Fruit fly (Drosophila melanogaster) Kc167 (cell line): ENCODE measurements around the gene eIF2Bbeta.

ENCODE experiments used
- Myc ChIP-seq: fragments of >200 bp; optimal IDR thresholded peaks from 2 replicates; lab custom pipeline; 2017; ENCODE audit warnings: missing external identifiers
- Sin3A ChIP-seq: fragments of >200 bp; optimal IDR thresholded peaks from 2 replicates; lab custom pipeline; 2018; ENCODE audit warnings: missing external identifiers
- h ChIP-seq: fragments of >200 bp; optimal IDR thresholded peaks from 3 replicates; lab custom pipeline; 2018; ENCODE audit warnings: missing external identifiers
- insv ChIP-seq: fragments of >200 bp; optimal IDR thresholded peaks from 3 replicates; lab custom pipeline; 2018; ENCODE audit warnings: missing external identifiers
- psq ChIP-seq: fragments of >200 bp; optimal IDR thresholded peaks from 2 replicates; lab custom pipeline; 2017; ENCODE audit warnings: missing external identifiers
- ttk ChIP-seq: sonication (Bioruptor generic); optimal IDR thresholded peaks from 2 replicates; lab custom pipeline; 2017; ENCODE audit warnings: missing external identifiers

eIF2Bbeta gene

dm6 chrX:2708156-2708734 is 3.9 kb downstream of the eIF2Bbeta start, which contains the start of gene CG2681:
Gene CG2681, plus strand, starts transcription at chrX:2708684.
- TF ChIP-seq h (no peak), Sin3A (lab: Kevin White, UChicago) (no peak), ttk (lab: Kevin White, UChicago) (no peak), psq (lab: Kevin White, UChicago) (no peak), Myc (lab: Kevin White, UChicago) (no peak), insv (lab: Kevin White, UChicago) (no peak)

- TF ChIP-seq Sin3A (lab: Kevin White, UChicago), result no peak
- no peak for TF ChIP-seq Myc (lab: Kevin White, UChicago)
- TF ChIP-seq psq (lab: Kevin White, UChicago), result no peak
- TF ChIP-seq insv (lab: Kevin White, UChicago), result no peak
- no peak for TF ChIP-seq ttk (lab: Kevin White, UChicago)
- no peak for TF ChIP-seq h
These were observed 9.4 kb downstream of the eIF2Bbeta start, which contains the start of the genes CG2685 and CG2694 for dm6 chrX:2713776-2714175. Gene CG2685, minus strand, starts transcription at chrX:2713960. Gene CG2694, plus strand, starts transcription at chrX:2714079.

dm6 chrX:2714730-2715129 is 10.4 kb downstream of the eIF2Bbeta start:
- TF ChIP-seq ttk (lab: Kevin White, UChicago) (no peak), Myc (lab: Kevin White, UChicago) (no peak), insv (lab: Kevin White, UChicago) (no peak), h (no peak), Sin3A (lab: Kevin White, UChicago) (no peak), psq (lab: Kevin White, UChicago) (no peak)

dm6 chrX:2720122-2720521 is 15.8 kb downstream of the eIF2Bbeta start, which contains the start of gene CG2701:
Gene CG2701, minus strand, starts transcription at chrX:2720327.
- TF ChIP-seq Sin3A (lab: Kevin White, UChicago) (no peak), insv (lab: Kevin White, UChicago) (no peak), Myc (lab: Kevin White, UChicago) (no peak), ttk (lab: Kevin White, UChicago) (no peak), psq (lab: Kevin White, UChicago) (no peak), h (no peak)

dm6 chrX:2726420-2726819 is 22.0 kb downstream of the eIF2Bbeta start, which contains the start of gene vilya:
Gene vilya, plus strand, starts transcription at chrX:2726678.
- TF ChIP-seq ttk (lab: Kevin White, UChicago) (no peak), Sin3A (lab: Kevin White, UChicago) (no peak), h (no peak), psq (lab: Kevin White, UChicago) (no peak), Myc (lab: Kevin White, UChicago) (no peak)

dm6 chrX:2727506-2727905 is 23.1 kb downstream of the eIF2Bbeta start, which contains the start of gene dwg:
Gene dwg, plus strand, starts transcription at chrX:2727698.
- TF ChIP-seq h (no peak), Myc (lab: Kevin White, UChicago) (no peak), psq (lab: Kevin White, UChicago) (no peak), insv (lab: Kevin White, UChicago) (no peak), ttk (lab: Kevin White, UChicago) (no peak), Sin3A (lab: Kevin White, UChicago) (no peak)

dm6 chrX:2732127-2732526 is 27.8 kb downstream of the eIF2Bbeta start, which contains the start of the genes ttm50 and CG2712:
Gene ttm50, minus strand, starts transcription at chrX:2732190.
Gene CG2712, plus strand, starts transcription at chrX:2732469.
- no peak for TF ChIP-seq h
- no peak for TF ChIP-seq Myc (lab: Kevin White, UChicago)
- no peak for TF ChIP-seq Sin3A (lab: Kevin White, UChicago)
- TF ChIP-seq insv (lab: Kevin White, UChicago), result no peak

dm6 chrX:2738663-2739062 is 34.3 kb downstream of the eIF2Bbeta start, which contains the start of gene crm:
Gene crm, minus strand, starts transcription at chrX:2738773.
- TF ChIP-seq Sin3A (lab: Kevin White, UChicago) (no peak), h (no peak), Myc (lab: Kevin White, UChicago) (no peak)

- TF ChIP-seq h (no peak), insv (lab: Kevin White, UChicago) (no peak), Sin3A (lab: Kevin White, UChicago) (no peak), Myc (lab: Kevin White, UChicago) (no peak), ttk (lab: Kevin White, UChicago) (no peak), psq (lab: Kevin White, UChicago) (no peak)
These were observed 35.7 kb downstream of the eIF2Bbeta start, which contains the start of gene kirre for dm6 chrX:2740084-2740483. Gene kirre, plus strand, starts transcription at chrX:2740384.

dm6 chrX:2742067-2742466 is 37.7 kb downstream of the eIF2Bbeta start:
- no peak for TF ChIP-seq psq (lab: Kevin White, UChicago)
- TF ChIP-seq h, result no peak
- no peak for TF ChIP-seq ttk (lab: Kevin White, UChicago)
- TF ChIP-seq Sin3A (lab: Kevin White, UChicago), result no peak
- no peak for TF ChIP-seq insv (lab: Kevin White, UChicago)
- no peak for TF ChIP-seq Myc (lab: Kevin White, UChicago)

dm6 chrX:2743020-2743419 is 38.6 kb downstream of the eIF2Bbeta start:
- TF ChIP-seq h, result no peak
- no peak for TF ChIP-seq insv (lab: Kevin White, UChicago)
- TF ChIP-seq ttk (lab: Kevin White, UChicago), result no peak
- no peak for TF ChIP-seq Sin3A (lab: Kevin White, UChicago)
- no peak for TF ChIP-seq Myc (lab: Kevin White, UChicago)
- no peak for TF ChIP-seq psq (lab: Kevin White, UChicago)

- TF ChIP-seq Myc (lab: Kevin White, UChicago), result no peak
- no peak for TF ChIP-seq psq (lab: Kevin White, UChicago)
- no peak for TF ChIP-seq insv (lab: Kevin White, UChicago)
These were observed 39.2 kb downstream of the eIF2Bbeta start for dm6 chrX:2743601-2744000.
